Worm (Caenorhabditis elegans): ENCODE measurements around the gene T26H5.10.

The T26H5.10 gene

DNA sequence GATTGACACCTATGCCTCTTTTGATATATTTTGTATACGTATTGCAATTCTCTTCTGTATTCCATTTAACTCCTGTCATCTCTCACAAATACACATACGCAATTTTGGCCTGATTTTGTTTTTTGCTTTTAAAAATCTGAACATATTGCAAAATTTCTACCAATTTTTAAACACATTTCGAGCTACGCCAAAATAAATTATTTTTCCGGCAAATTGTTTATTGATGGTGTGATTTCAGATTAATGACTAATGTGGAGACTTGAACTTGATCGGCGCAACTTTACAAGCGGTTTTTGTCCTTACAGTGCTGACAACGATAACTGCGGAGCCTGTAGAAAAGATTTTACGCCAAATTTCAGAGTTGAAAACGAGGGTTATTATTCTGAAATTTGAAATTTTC is 46.5 kb downstream of the T26H5.10 start (continued):
- TF ChIP-seq madf-10 (tag; optimal IDR thresholded peaks at IDR 0.05) (no peak), ztf-22 (GFP tag; optimal IDR thresholded peaks at IDR 0.05) (no peak), rec-8 (tag; optimal IDR thresholded peaks at IDR 0.05) (no peak), mel-28 (tag; optimal IDR thresholded peaks at IDR 0.05; ENCODE audit: borderline replicate concordance) (no peak), B0336.3 (GFP tag; IDR thresholded peaks at IDR 0.05) (peak; percentile 72; the same call in 1 of the 2 replicates), ztf-6 (GFP tag; IDR thresholded peaks at IDR 0.05) (no peak), unc-130 (GFP tag; optimal IDR thresholded peaks at IDR 0.05) (no peak), mcd-1 (GFP tag; IDR thresholded peaks at IDR 0.05) (no peak), xnd-1 (tag; optimal IDR thresholded peaks at IDR 0.05) (peak; percentile 51), ceh-40 (GFP tag; IDR thresholded peaks at IDR 0.05) (no peak), mxl-1 (tag; optimal IDR thresholded peaks at IDR 0.05) (no peak), bed-1 (GFP tag; IDR thresholded peaks at IDR 0.05) (no peak), Y95B8A.8 (GFP tag; IDR thresholded peaks at IDR 0.05) (peak; percentile 56; the same call in 1 of the 2 replicates), gei-17 (GFP tag; optimal IDR thresholded peaks at IDR 0.05) (no peak), dox-1 (GFP tag; IDR thresholded peaks at IDR 0.05) (no peak), ceh-79 (tag; optimal IDR thresholded peaks at IDR 0.05) (no peak), lin-40 (tag; optimal IDR thresholded peaks at IDR 0.05) (no peak), nhr-80 (tag; optimal IDR thresholded peaks at IDR 0.05) (no peak), F57C9.4 (tag; optimal IDR thresholded peaks at IDR 0.05) (no peak), F37B4.10 (GFP tag; IDR thresholded peaks at IDR 0.05) (no peak), die-1 (tag; optimal IDR thresholded peaks at IDR 0.05) (no peak), nhr-120 (GFP tag; IDR thresholded peaks at IDR 0.05) (no peak), T26A5.8 (tag; optimal IDR thresholded peaks at IDR 0.05) (no peak), pbrm-1 (GFP tag; IDR thresholded peaks at IDR 0.05) (peak; percentile 25; the same call in 1 of the 2 replicates), ekl-4 (GFP tag; IDR thresholded peaks at IDR 0.05) (peak; percentile 67), aptf-2 (GFP tag; conservative IDR thresholded peaks at IDR 0.05) (no peak), somi-1 (GFP tag; optimal IDR thresholded peaks at IDR 0.05) (no peak), rcor-1 (GFP tag; IDR thresholded peaks at IDR 0.05) (no peak), egrh-3 (GFP tag; IDR thresholded peaks at IDR 0.05) (no peak)

ce11 chrV:15395347-15395746 is 48.3 kb downstream of the T26H5.10 start, which contains the start of gene cyb-3:
Gene cyb-3 (plus strand): TSS chrV:15395696.
- peak; percentile 67; the same call in 1 of the 2 replicates for TF ChIP-seq Y95B8A.8 (GFP tag; IDR thresholded peaks at IDR 0.05)
- no peak for TF ChIP-seq ama-1 (optimal IDR thresholded peaks at IDR 0.05)
- no peak for TF ChIP-seq ama-1 (GFP tag; optimal IDR thresholded peaks at IDR 0.05)
- TF ChIP-seq athp-1 (tag; optimal IDR thresholded peaks at IDR 0.05), result peak; percentile 7
- TF ChIP-seq pbrm-1 (GFP tag; IDR thresholded peaks at IDR 0.05), result peak; percentile 28; the same call in 1 of the 2 replicates
- TF ChIP-seq snpc-4 (GFP tag; optimal IDR thresholded peaks at IDR 0.05), result peak; percentile 1
- TF ChIP-seq snpc-4 (tag; optimal IDR thresholded peaks at IDR 0.05), result peak in 1 of 4 experiments; percentile 53
- TF ChIP-seq B0019.2 (GFP tag; conservative IDR thresholded peaks at IDR 0.05), result peak; percentile 80
- TF ChIP-seq F49E8.2 (tag; optimal IDR thresholded peaks at IDR 0.05; ENCODE audit: insufficient read depth), result peak; percentile 80
- TF ChIP-seq tlf-1 (GFP tag; optimal IDR thresholded peaks at IDR 0.05), result peak; percentile 48
- no peak for TF ChIP-seq hlh-26 (GFP tag; conservative IDR thresholded peaks at IDR 0.05)
- peak; percentile 91 for TF ChIP-seq ceh-91 (GFP tag; IDR thresholded peaks at IDR 0.05)
- peak in 1 of 3 experiments; percentile 69 for TF ChIP-seq lin-35 (GFP tag; optimal IDR thresholded peaks at IDR 0.05)
- TF ChIP-seq unc-62 (GFP tag; optimal IDR thresholded peaks at IDR 0.05), result no peak
- peak; percentile 82 for TF ChIP-seq xnd-1 (tag; optimal IDR thresholded peaks at IDR 0.05)
- TF ChIP-seq mcd-1 (GFP tag; IDR thresholded peaks at IDR 0.05), result peak; percentile 84
- peak; percentile 18 for TF ChIP-seq B0261.1 (tag; optimal IDR thresholded peaks at IDR 0.05)
- no peak for TF ChIP-seq ztf-22 (GFP tag; optimal IDR thresholded peaks at IDR 0.05)
- no peak for TF ChIP-seq let-607 (tag; optimal IDR thresholded peaks at IDR 0.05)
- no peak for TF ChIP-seq nhr-80 (tag; optimal IDR thresholded peaks at IDR 0.05)
- TF ChIP-seq rcor-1 (GFP tag; IDR thresholded peaks at IDR 0.05), result peak; percentile 59; the same call in 1 of the 2 replicates
- TF ChIP-seq tbp1 (GFP tag; optimal IDR thresholded peaks at IDR 0.05), result peak; percentile 53
- TF ChIP-seq ztf-18 (tag; optimal IDR thresholded peaks at IDR 0.05), result peak; percentile 20
- TF ChIP-seq Y53G8AR.9 (GFP tag; conservative IDR thresholded peaks at IDR 0.05), result 0 out of 2 replicates have a peak, but pooled peaks have one; percentile 24
- TF ChIP-seq madf-8 (GFP tag; conservative IDR thresholded peaks at IDR 0.05), result peak; percentile 92
- peak; percentile 75 for TF ChIP-seq lin-54 (GFP tag; optimal IDR thresholded peaks at IDR 0.05)
- peak; percentile 95 for TF ChIP-seq efl-1 (GFP tag; optimal IDR thresholded peaks at IDR 0.05)

Data from whole organism, young adult.